Worm (Caenorhabditis elegans) whole organism, L4/young adult: ENCODE results near the gene tgn-38.

ENCODE experiments used
- W03F9.2 ChIP-seq: fragments of 150-350 bp; optimal IDR thresholded peaks from 2 replicates; lab custom pipeline; 2014; ENCODE audit warnings: missing biosample characterization, missing genetic modification characterization
- dao-5 ChIP-seq: sonication (generic microtip); optimal IDR thresholded peaks from 2 replicates; lab custom pipeline; 2016; ENCODE audit warnings: missing genotype, missing genetic modification characterization, moderate library complexity, missing compliant biosample characterization
- him-1 ChIP-seq: sonication (generic microtip); optimal IDR thresholded peaks from 2 replicates; lab custom pipeline; 2016; ENCODE audit warnings: missing genotype, missing genetic modification reagents, missing genetic modification characterization, missing compliant biosample characterization

DNA sequence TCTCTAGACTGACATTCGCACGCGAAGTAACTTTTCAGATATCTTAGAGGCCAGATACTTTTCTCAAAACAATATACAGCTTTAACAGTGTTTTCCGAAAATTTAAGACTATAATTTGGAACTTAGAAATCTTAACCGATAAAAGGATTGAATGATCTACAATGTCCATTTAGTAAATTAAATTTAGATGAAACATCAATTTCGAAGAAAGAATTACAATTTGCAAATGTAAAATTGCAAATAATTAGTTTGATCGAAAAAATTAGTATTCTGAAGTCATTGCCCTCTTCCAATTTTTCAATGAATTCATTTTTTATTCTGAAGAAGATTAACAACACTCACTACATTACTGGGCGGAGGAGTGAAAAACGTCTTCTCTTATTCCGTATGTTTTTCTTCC is 39.6 kb upstream of the tgn-38 start, which contains the start of gene bath-37:
- no peak for TF ChIP-seq dao-5 (tag; lab: Kevin White, UChicago)
- no peak for TF ChIP-seq him-1
- TF ChIP-seq W03F9.2 (tag; lab: Kevin White, UChicago), result no peak
